Worm (Caenorhabditis elegans) whole organism, early embryonic: ENCODE data around the gene col-85.

ENCODE experiments used
- B0310.2 ChIP-seq: sonication (generic microtip); optimal IDR thresholded peaks from 2 replicates; lab custom pipeline; 2016; ENCODE audit warnings: mild to moderate bottlenecking, missing genetic modification characterization, missing compliant biosample characterization
- F13C5.2 ChIP-seq: sonication (generic microtip); optimal IDR thresholded peaks from 2 replicates; lab custom pipeline; 2017; ENCODE audit warnings: mild to moderate bottlenecking, missing genetic modification characterization, inconsistent platforms, missing compliant biosample characterization
- aly-1 ChIP-seq: sonication (generic microtip); optimal IDR thresholded peaks from 2 replicates; lab custom pipeline; 2016; ENCODE audit warnings: missing genetic modification characterization, missing compliant biosample characterization
- ama-1 ChIP-seq: fragments of 150-350 bp; optimal IDR thresholded peaks from 2 replicates; lab custom pipeline; 2014
- ceh-13 ChIP-seq: fragments of 200-800 bp; sonication (Bioruptor generic); optimal IDR thresholded peaks from 2 replicates; lab custom pipeline; 2018; ENCODE audit warnings: mild to moderate bottlenecking, missing genetic modification characterization, missing compliant biosample characterization
- ceh-36 ChIP-seq: sonication (generic microtip); optimal IDR thresholded peaks from 2 replicates; lab custom pipeline; 2016; ENCODE audit warnings: missing genetic modification characterization, inconsistent platforms, missing compliant biosample characterization
- ets-7 ChIP-seq: sonication (generic microtip); optimal IDR thresholded peaks from 2 replicates; lab custom pipeline; 2016; ENCODE audit warnings: missing genotype, missing genetic modification characterization, missing compliant biosample characterization
- flt-1 ChIP-seq: fragments of 200-800 bp; sonication (Bioruptor generic); IDR thresholded peaks from 2 replicates; pipeline ENCODE4 v1.3.6; 2022; ENCODE audit warnings: missing genetic modification characterization, missing compliant biosample characterization
- hmbx-1 ChIP-seq: sonication (generic microtip); optimal IDR thresholded peaks from 2 replicates; lab custom pipeline; 2016; ENCODE audit warnings: mild to moderate bottlenecking, missing genetic modification characterization, missing compliant biosample characterization
- hmg-4 ChIP-seq: fragments of 200-800 bp; sonication (Bioruptor generic); optimal IDR thresholded peaks from 2 replicates; lab custom pipeline; 2018; ENCODE audit warnings: mild to moderate bottlenecking, missing genetic modification characterization, missing compliant biosample characterization
- hnd-1 ChIP-seq: sonication (generic microtip); optimal IDR thresholded peaks from 2 replicates; lab custom pipeline; 2016; ENCODE audit warnings: missing genetic modification characterization, missing compliant biosample characterization
- pes-1 ChIP-seq: fragments of 200-800 bp; sonication (Bioruptor generic); IDR thresholded peaks from 2 replicates; pipeline ENCODE4 v1.3.6; 2022; ENCODE audit warnings: missing genetic modification reagents, missing genetic modification characterization, missing compliant biosample characterization
- scrt-1 ChIP-seq: fragments of 200-800 bp; sonication (Bioruptor generic); IDR thresholded peaks from 2 replicates; pipeline ENCODE4 v1.3.6; 2022; ENCODE audit warnings: missing genetic modification characterization, missing compliant biosample characterization
- sea-1 ChIP-seq: fragments of 200-800 bp; sonication (Bioruptor generic); conservative IDR thresholded peaks from 2 replicates; pipeline ENCODE4 v1.3.6; 2022; ENCODE audit warnings: missing genetic modification characterization, missing compliant biosample characterization
- tbx-11 ChIP-seq: fragments of 200-800 bp; sonication (Bioruptor generic); IDR thresholded peaks from 2 replicates; pipeline ENCODE4 v1.3.6; 2022; ENCODE audit warnings: missing genetic modification characterization, missing compliant biosample characterization
- tbx-37 ChIP-seq: fragments of 200-800 bp; sonication (Bioruptor generic); conservative IDR thresholded peaks from 2 replicates; pipeline ENCODE4 v1.3.6; 2022; ENCODE audit warnings: missing genetic modification reagents, missing genetic modification characterization, missing compliant biosample characterization
- tra-4 ChIP-seq: sonication (generic microtip); optimal IDR thresholded peaks from 2 replicates; lab custom pipeline; 2017; ENCODE audit warnings: missing genetic modification characterization, missing compliant biosample characterization

The col-85 gene

DNA sequence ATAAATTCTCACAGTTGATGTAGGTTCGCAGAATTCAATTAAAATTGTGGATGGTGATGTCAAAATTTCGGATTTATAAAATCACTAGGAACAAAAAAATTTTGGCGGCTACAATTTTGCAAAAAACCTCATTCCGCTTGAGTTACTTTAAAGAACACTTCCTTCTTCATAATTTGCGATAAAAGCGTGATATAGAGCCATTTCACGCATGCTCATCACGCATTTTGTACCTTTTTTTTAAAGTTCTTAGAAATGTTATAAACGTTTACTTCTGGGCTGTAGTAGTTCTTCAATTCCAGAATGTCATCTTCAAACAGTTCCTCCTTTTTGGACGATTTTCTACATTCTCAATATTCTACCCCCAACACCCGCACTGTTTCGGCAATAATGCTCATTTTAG lies 33.1 kb upstream of the col-85 start, which contains the start of gene srx-119:
Gene srx-119 (plus strand): TSS at position 301 of the 400 bp plus-strand sequence.
- TF ChIP-seq hmg-4 (GFP tag; lab: Kevin White, UChicago), result no peak
- no peak for TF ChIP-seq hnd-1 (tag; lab: Kevin White, UChicago)
- no peak for TF ChIP-seq tra-4
- no peak for TF ChIP-seq hmbx-1 (tag; lab: Kevin White, UChicago)
- no peak for TF ChIP-seq sea-1 (GFP tag; lab: Robert Waterston, UW)
- TF ChIP-seq B0310.2 (tag; lab: Kevin White, UChicago), result no peak

ce11 chrII:12525526-12525925 lies 30.6 kb upstream of the col-85 start, which contains the start of gene srx-118:
Gene srx-118 (plus strand): TSS chrII:12525826.
- TF ChIP-seq F13C5.2 (tag; lab: Kevin White, UChicago), result no peak
- TF ChIP-seq scrt-1 (GFP tag; lab: Robert Waterston, UW), result no peak
- no peak for TF ChIP-seq hnd-1 (tag; lab: Kevin White, UChicago)
- no peak for TF ChIP-seq hmbx-1 (tag; lab: Kevin White, UChicago)
- no peak for TF ChIP-seq ceh-13 (GFP tag; lab: Kevin White, UChicago)

DNA sequence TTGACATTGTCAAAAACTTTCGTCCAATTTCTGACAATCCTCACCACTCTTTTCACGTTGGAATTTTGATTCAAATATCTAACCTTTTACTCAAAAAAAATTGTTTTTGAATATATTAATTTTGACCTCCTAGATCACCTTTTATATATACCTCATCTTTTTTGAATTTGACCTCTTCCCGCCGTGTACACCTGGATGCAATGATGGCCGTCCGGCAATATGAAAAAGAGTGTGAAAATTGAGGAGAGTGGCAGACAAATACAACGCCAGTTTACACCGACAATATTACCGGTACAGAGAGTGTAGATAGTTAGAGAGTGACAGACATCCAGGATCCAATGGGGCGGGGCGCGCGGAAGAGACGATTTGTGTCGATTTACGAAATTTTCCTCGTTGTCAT lies 24.7 kb upstream of the col-85 start, which contains the start of gene ceh-99:
Gene ceh-99 (plus strand): TSS at position 366 of the 400 bp plus-strand sequence.
- TF ChIP-seq ceh-36 (tag; lab: Kevin White, UChicago), result no peak

ce11 chrII:12518809-12519344 lies 24.0 kb upstream of the col-85 start, which contains the start of gene srh-70:
Gene srh-70 (minus strand): TSS chrII:12518859.
- TF ChIP-seq tbx-37 (GFP tag; lab: Robert Waterston, UW) (no peak), hmbx-1 (tag; lab: Kevin White, UChicago) (no peak), ceh-36 (tag; lab: Kevin White, UChicago) (no peak), ets-7 (tag; lab: Kevin White, UChicago) (no peak), tbx-11 (GFP tag; lab: Robert Waterston, UW) (no peak), aly-1 (tag; lab: Kevin White, UChicago) (no peak), pes-1 (GFP tag; lab: Robert Waterston, UW) (no peak), hmg-4 (GFP tag; lab: Kevin White, UChicago) (no peak), hnd-1 (tag; lab: Kevin White, UChicago) (no peak)

ce11 chrII:12518008-12518407 lies 23.1 kb upstream of the col-85 start:
- TF ChIP-seq tra-4, result no peak
- TF ChIP-seq sea-1 (GFP tag; lab: Robert Waterston, UW), result no peak
- TF ChIP-seq ama-1, result no peak

ce11 chrII:12516313-12516712 lies 21.4 kb upstream of the col-85 start, which contains the start of gene srh-61:
Gene srh-61 (minus strand): TSS chrII:12516413.
- TF ChIP-seq ets-7 (tag; lab: Kevin White, UChicago) (no peak), pes-1 (GFP tag; lab: Robert Waterston, UW) (no peak), tbx-37 (GFP tag; lab: Robert Waterston, UW) (no peak), aly-1 (tag; lab: Kevin White, UChicago) (no peak), ceh-36 (tag; lab: Kevin White, UChicago) (no peak), tbx-11 (GFP tag; lab: Robert Waterston, UW) (no peak), hmbx-1 (tag; lab: Kevin White, UChicago) (no peak), sea-1 (GFP tag; lab: Robert Waterston, UW) (no peak), flt-1 (GFP tag; lab: Robert Waterston, UW) (no peak), ama-1 (no peak), tra-4 (no peak), ceh-13 (GFP tag; lab: Kevin White, UChicago) (no peak)

- TF ChIP-seq sea-1 (GFP tag; lab: Robert Waterston, UW), result no peak
- TF ChIP-seq hmg-4 (GFP tag; lab: Kevin White, UChicago), result no peak
- TF ChIP-seq ceh-36 (tag; lab: Kevin White, UChicago), result no peak
- no peak for TF ChIP-seq scrt-1 (GFP tag; lab: Robert Waterston, UW)
- no peak for TF ChIP-seq ceh-13 (GFP tag; lab: Kevin White, UChicago)
Measured at ce11 chrII:12514620-12515019, 19.7 kb upstream of the col-85 start, which contains the start of gene srh-69. Gene srh-69 (minus strand): TSS chrII:12514720.

- no peak for TF ChIP-seq aly-1 (tag; lab: Kevin White, UChicago)
- no peak for TF ChIP-seq hmbx-1 (tag; lab: Kevin White, UChicago)
- TF ChIP-seq pes-1 (GFP tag; lab: Robert Waterston, UW), result no peak
- no peak for TF ChIP-seq B0310.2 (tag; lab: Kevin White, UChicago)
- TF ChIP-seq scrt-1 (GFP tag; lab: Robert Waterston, UW), result no peak
Measured at ce11 chrII:12511866-12512265, 17.0 kb upstream of the col-85 start, which contains the start of gene srh-73. Gene srh-73 (plus strand): TSS chrII:12512166.

DNA sequence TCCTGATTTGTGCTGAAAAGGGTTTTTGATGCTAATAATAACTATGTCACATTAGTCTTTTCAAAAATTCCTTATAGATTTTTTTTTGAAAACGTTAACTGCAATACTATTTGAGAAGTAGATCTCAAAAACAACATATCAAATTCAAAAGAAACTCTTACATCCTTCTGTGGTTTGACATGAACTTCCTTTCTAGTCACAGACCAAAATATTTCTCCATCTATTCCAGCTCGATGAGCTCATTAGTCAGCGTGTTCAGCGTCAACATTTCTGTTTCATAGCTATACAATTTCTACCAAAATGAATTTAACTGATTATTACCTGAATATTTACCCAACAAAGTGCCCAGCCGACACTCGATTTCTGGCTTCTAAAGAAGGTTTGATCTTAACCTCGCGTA lies 13.8 kb upstream of the col-85 start, which contains the start of gene srh-67:
Gene srh-67 (plus strand): TSS at position 301 of the 400 bp plus-strand sequence.
- TF ChIP-seq tbx-37 (GFP tag; lab: Robert Waterston, UW) (no peak), sea-1 (GFP tag; lab: Robert Waterston, UW) (no peak), aly-1 (tag; lab: Kevin White, UChicago) (no peak), ama-1 (no peak), ceh-13 (GFP tag; lab: Kevin White, UChicago) (no peak), tra-4 (no peak), hnd-1 (tag; lab: Kevin White, UChicago) (no peak), hmbx-1 (tag; lab: Kevin White, UChicago) (no peak), flt-1 (GFP tag; lab: Robert Waterston, UW) (no peak), ceh-36 (tag; lab: Kevin White, UChicago) (no peak), pes-1 (GFP tag; lab: Robert Waterston, UW) (no peak), B0310.2 (tag; lab: Kevin White, UChicago) (no peak), ets-7 (tag; lab: Kevin White, UChicago) (no peak), hmg-4 (GFP tag; lab: Kevin White, UChicago) (no peak), scrt-1 (GFP tag; lab: Robert Waterston, UW) (no peak)
